Worm (Caenorhabditis elegans): ENCODE data around the gene C17H12.6.

Gene C17H12.6

DNA sequence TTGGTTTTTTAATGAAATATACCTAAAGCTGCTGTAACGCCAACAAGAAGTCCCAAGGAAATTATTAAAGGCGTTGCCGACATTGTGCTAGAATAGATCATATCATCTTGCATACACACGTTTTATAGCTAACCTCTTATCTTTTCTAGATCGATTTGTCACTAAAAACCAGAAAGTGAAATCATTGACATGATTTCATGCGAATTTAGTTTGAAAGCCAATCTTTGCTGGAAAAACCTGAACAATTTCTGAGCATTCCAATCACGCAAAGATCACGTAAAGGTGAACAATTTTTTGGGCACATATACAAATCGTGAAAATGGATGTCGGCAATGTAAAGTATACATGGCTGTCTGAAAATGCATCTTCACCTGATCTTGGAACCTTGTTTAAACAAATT is at the start of gene C17H12.6:
Gene C17H12.6, minus strand, starts transcription at position 101 of the 400 bp plus-strand sequence.
- TF ChIP-seq ceh-19 (GFP tag; optimal IDR thresholded peaks at IDR 0.05) (no peak), ceh-48 (tag; optimal IDR thresholded peaks at IDR 0.05) (no peak), fkh-6 (tag; optimal IDR thresholded peaks at IDR 0.05) (no peak), sox-2 (GFP tag; IDR thresholded peaks at IDR 0.05) (no peak), ref-2 (tag; optimal IDR thresholded peaks at IDR 0.05) (no peak), ceh-31 (tag; optimal IDR thresholded peaks at IDR 0.05) (no peak), ceh-9 (tag; optimal IDR thresholded peaks at IDR 0.05) (no peak), rnt-1 (tag; optimal IDR thresholded peaks at IDR 0.05) (no peak), hlh-30 (tag; optimal IDR thresholded peaks at IDR 0.05; ENCODE audit: insufficient read depth) (no peak), K02D7.2 (tag; optimal IDR thresholded peaks at IDR 0.05) (no peak), nfya-1 (tag; optimal IDR thresholded peaks at IDR 0.05) (no peak), nhr-11 (tag; optimal IDR thresholded peaks at IDR 0.05) (no peak), sdc-2 (tag; optimal IDR thresholded peaks at IDR 0.05) (no peak), ceh-6 (GFP tag; optimal IDR thresholded peaks at IDR 0.05) (no peak), hlh-13 (GFP tag; optimal IDR thresholded peaks at IDR 0.05) (no peak), ceh-45 (GFP tag; IDR thresholded peaks at IDR 0.05) (no peak), hlh-15 (tag; optimal IDR thresholded peaks at IDR 0.05) (no peak), dve-1 (tag; optimal IDR thresholded peaks at IDR 0.05) (no peak)

DNA sequence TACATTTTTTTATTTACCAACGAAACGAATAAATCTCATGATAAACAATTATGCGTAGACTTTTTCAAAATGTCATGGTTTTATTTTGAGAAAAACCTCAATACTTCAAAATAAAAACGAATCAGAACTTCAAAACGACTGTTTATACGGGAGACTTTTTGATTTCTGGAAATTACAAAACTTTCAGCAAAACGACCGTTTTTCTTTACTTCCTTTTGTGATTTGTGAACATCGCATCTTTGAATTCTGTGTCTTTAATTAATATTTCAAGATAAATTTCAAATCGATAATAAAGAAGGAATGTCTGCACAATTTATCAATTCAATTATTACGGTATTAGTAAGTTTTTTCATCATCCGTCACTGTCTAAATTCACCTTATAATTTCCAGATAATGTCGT is 45.5 kb upstream of the C17H12.6 start, which contains the start of gene srx-20:
Gene srx-20, plus strand, starts transcription at position 301 of the 400 bp plus-strand sequence.
- no peak for TF ChIP-seq elt-2 (tag; optimal IDR thresholded peaks at IDR 0.05)
- TF ChIP-seq ref-2 (tag; optimal IDR thresholded peaks at IDR 0.05), result no peak
- TF ChIP-seq ceh-22 (tag; optimal IDR thresholded peaks at IDR 0.05), result no peak
- TF ChIP-seq ceh-19 (GFP tag; optimal IDR thresholded peaks at IDR 0.05), result no peak
- TF ChIP-seq pax-1 (tag; optimal IDR thresholded peaks at IDR 0.05), result no peak
- no peak for TF ChIP-seq ahr-1 (tag; optimal IDR thresholded peaks at IDR 0.05)
- no peak for TF ChIP-seq eyg-1 (tag; optimal IDR thresholded peaks at IDR 0.05)
- no peak for TF ChIP-seq ceh-2 (tag; optimal IDR thresholded peaks at IDR 0.05)
- no peak for TF ChIP-seq pha-4 (tag; optimal IDR thresholded peaks at IDR 0.05)
- no peak for TF ChIP-seq pqm-1 (tag; optimal IDR thresholded peaks at IDR 0.05)
- TF ChIP-seq dve-1 (tag; optimal IDR thresholded peaks at IDR 0.05), result no peak
- no peak for TF ChIP-seq ceh-24 (tag; optimal IDR thresholded peaks at IDR 0.05)
- no peak for TF ChIP-seq hlh-8 (tag; optimal IDR thresholded peaks at IDR 0.05)
- TF ChIP-seq fax-1 (tag; optimal IDR thresholded peaks at IDR 0.05), result no peak

DNA sequence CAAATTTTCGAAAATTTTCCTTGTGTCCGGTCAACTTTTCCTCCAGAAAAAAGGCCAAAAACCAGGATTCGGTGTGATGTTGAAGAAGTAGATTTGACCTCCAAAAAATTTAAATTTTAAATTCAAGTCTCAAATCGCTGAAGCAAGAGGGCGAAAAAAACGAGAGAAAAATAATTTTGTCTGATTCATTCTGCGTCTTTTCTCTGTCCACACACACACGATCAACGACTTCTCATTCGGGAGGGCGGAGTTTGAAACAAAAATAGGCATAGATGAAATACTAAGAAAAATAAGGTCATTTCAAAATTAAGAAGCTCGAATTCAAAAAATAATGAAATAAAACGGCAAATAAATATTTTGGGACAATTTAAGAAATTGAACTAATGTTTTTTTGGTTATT is 37.0 kb upstream of the C17H12.6 start, which contains the start of gene R13H7.2:
Gene R13H7.2, minus strand, starts transcription at position 101 of the 400 bp plus-strand sequence.
- TF ChIP-seq mec-3 (tag; optimal IDR thresholded peaks at IDR 0.05; ENCODE audit: borderline replicate concordance), result no peak
- TF ChIP-seq ceh-30 (tag; optimal IDR thresholded peaks at IDR 0.05), result no peak

DNA sequence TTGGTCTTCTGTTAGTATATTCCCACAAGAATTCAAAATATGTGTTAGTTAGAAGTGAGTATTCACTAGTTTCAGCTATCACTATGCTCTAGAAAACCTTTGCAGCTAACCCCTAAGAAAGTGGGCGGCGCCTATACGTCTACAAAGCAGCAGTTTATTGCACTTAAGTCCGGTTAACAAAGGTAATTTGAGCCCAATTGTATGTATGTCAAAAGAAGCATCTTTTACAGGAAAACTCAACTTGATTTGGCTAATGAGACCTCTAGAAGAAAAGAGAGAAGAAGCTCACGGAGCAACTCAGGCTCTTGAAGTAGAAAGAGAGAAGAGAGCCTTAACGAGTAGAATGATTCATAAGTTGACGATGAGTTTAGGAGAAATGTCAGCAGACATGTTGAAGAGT is 30.4 kb upstream of the C17H12.6 start:
- no peak for TF ChIP-seq Y22D7AL.16 (tag; optimal IDR thresholded peaks at IDR 0.05)
- TF ChIP-seq ceh-19 (GFP tag; optimal IDR thresholded peaks at IDR 0.05), result no peak

DNA sequence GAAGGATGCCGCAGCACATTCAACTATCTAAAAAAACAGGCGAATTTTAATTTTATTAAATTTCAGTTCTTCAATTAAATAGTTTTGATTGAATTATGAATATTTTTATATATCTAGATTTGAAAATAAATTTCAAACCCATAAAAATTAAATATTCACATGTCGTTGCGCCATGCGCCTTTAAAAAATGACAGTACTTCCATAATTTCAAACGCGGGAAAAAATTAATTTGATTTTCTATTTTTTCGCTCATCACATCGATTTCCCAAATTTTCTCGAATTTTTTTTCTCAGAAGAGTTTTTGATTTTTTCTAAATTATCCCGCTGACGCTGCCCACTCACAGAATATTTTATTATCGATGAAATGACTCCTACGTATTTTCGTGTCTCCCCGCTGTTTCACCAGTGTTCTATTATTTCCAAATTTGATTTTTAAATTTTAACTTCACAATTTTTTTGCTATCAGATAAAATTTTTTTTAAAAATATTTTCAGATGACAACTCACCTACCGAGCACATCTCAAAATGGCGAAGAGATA is 20.2 kb upstream of the C17H12.6 start, which contains the start of gene lip-1:
Gene lip-1, plus strand, starts transcription at position 489 of the 539 bp plus-strand sequence.
- TF ChIP-seq Y22D7AL.16 (tag; optimal IDR thresholded peaks at IDR 0.05) (no peak), madf-2 (tag; optimal IDR thresholded peaks at IDR 0.05) (no peak), eyg-1 (tag; optimal IDR thresholded peaks at IDR 0.05) (no peak), lin-11 (tag; optimal IDR thresholded peaks at IDR 0.05) (no peak), syd-9 (tag; optimal IDR thresholded peaks at IDR 0.05) (no peak), ceh-48 (tag; optimal IDR thresholded peaks at IDR 0.05) (no peak), che-1 (tag; optimal IDR thresholded peaks at IDR 0.05) (no peak), ceh-6 (GFP tag; optimal IDR thresholded peaks at IDR 0.05) (no peak), ceh-30 (tag; optimal IDR thresholded peaks at IDR 0.05) (no peak), nhr-11 (tag; optimal IDR thresholded peaks at IDR 0.05) (no peak), ama-1 (optimal IDR thresholded peaks at IDR 0.05) (no peak), C08G9.2 (tag; optimal IDR thresholded peaks at IDR 0.05) (no peak)
